Fruit fly (Drosophila melanogaster) S2 (cell line): Measurements from ENCODE around the gene CG14441.

ENCODE experiments used
- CG8478 ChIP-seq: fragments of >200 bp; optimal IDR thresholded peaks from 2 replicates; lab custom pipeline; 2018
- CTCF ChIP-seq, 2 experiments: fragments of >200 bp; optimal IDR thresholded peaks; 2 replicates each; lab custom pipeline; 2018

DNA sequence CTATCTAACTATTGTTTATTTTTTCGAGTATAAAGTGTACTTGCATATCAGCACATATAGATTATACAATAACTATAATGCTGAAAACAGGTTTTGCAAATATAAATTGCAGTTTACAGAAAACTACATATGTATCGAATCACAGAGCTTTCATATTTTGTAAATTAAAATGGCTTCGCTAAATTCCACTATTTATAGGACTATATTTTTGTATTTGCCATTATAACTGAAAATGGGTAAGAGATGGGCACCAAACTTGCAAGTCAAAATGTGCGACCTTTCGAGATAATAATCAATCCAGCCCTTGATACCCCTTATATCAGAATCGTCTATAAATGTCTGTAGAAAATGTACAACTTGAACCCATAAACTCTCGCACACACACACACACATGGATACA is 3.9 kb downstream of the CG14441 start:
- TF ChIP-seq CTCF (optimal IDR thresholded peaks at IDR 0.05; lab: Kevin White, UChicago) (no peak), CG8478 (no peak)
